Worm (Caenorhabditis elegans): ENCODE results near the gene F56D5.6.

Gene F56D5.6

ce11 chrIV:9367852-9368627, 33.7 kb upstream of the F56D5.6 start (continued):
- TF ChIP-seq egl-44 (GFP tag; IDR thresholded peaks at IDR 0.05) (no peak), snpc-3.4 (tag; optimal IDR thresholded peaks at IDR 0.05) (peak; percentile 70), let-607 (tag; optimal IDR thresholded peaks at IDR 0.05) (no peak), aptf-3 (GFP tag; IDR thresholded peaks at IDR 0.05) (no peak), F23B12.7 (tag; optimal IDR thresholded peaks at IDR 0.05; ENCODE audit: insufficient read depth) (no peak), rec-8 (tag; optimal IDR thresholded peaks at IDR 0.05) (no peak), zim-3 (tag; optimal IDR thresholded peaks at IDR 0.05) (no peak), pha-4 (tag; optimal IDR thresholded peaks at IDR 0.05) (no peak), mcd-1 (GFP tag; IDR thresholded peaks at IDR 0.05) (peak; percentile 35; the same call in 1 of the 2 replicates), ztf-6 (GFP tag; IDR thresholded peaks at IDR 0.05) (no peak), K11D2.4 (GFP tag; IDR thresholded peaks at IDR 0.05) (no peak), sea-2 (GFP tag; IDR thresholded peaks at IDR 0.05) (no peak), F57A8.1 (GFP tag; optimal IDR thresholded peaks at IDR 0.05) (no peak), madf-8 (GFP tag; conservative IDR thresholded peaks at IDR 0.05) (peak; percentile 82), Y53F4B.3 (GFP tag; IDR thresholded peaks at IDR 0.05) (no peak), unc-130 (GFP tag; optimal IDR thresholded peaks at IDR 0.05) (no peak), nfyb-1 (GFP tag; IDR thresholded peaks at IDR 0.05) (no peak), fkh-3 (tag; optimal IDR thresholded peaks at IDR 0.05) (no peak), D2030.7 (GFP tag; IDR thresholded peaks at IDR 0.05) (no peak; the same call in none of the 2 replicates), madf-6 (GFP tag; IDR thresholded peaks at IDR 0.05) (peak; percentile 96), athp-1 (tag; optimal IDR thresholded peaks at IDR 0.05) (no peak), dpl-1 (GFP tag; optimal IDR thresholded peaks at IDR 0.05) (peak; percentile 76), rpc-1 (optimal IDR thresholded peaks at IDR 0.05) (no peak), rpc-1 (tag; optimal IDR thresholded peaks at IDR 0.05) (no peak), cebp-1 (GFP tag; IDR thresholded peaks at IDR 0.05) (no peak), cebp-1 (tag; optimal IDR thresholded peaks at IDR 0.05) (no peak), chd-7 (tag; optimal IDR thresholded peaks at IDR 0.05) (no peak), dpff-1 (tag; optimal IDR thresholded peaks at IDR 0.05) (no peak), B0019.2 (GFP tag; conservative IDR thresholded peaks at IDR 0.05) (peak; percentile 20; the same call in 1 of the 2 replicates), F39B2.1 (GFP tag; IDR thresholded peaks at IDR 0.05) (no peak), ceh-58 (GFP tag; IDR thresholded peaks at IDR 0.05) (no peak), egl-18 (GFP tag; IDR thresholded peaks at IDR 0.05) (no peak), ama-1 (optimal IDR thresholded peaks at IDR 0.05) (no peak), ama-1 (GFP tag; optimal IDR thresholded peaks at IDR 0.05) (no peak), ceh-40 (GFP tag; IDR thresholded peaks at IDR 0.05) (no peak), F33H1.4 (GFP tag; IDR thresholded peaks at IDR 0.05) (peak; percentile 90), T07F8.4 (tag; optimal IDR thresholded peaks at IDR 0.05) (no peak), K12H6.12 (tag; optimal IDR thresholded peaks at IDR 0.05) (no peak), ceh-79 (tag; optimal IDR thresholded peaks at IDR 0.05) (no peak), Y95B8A.8 (GFP tag; IDR thresholded peaks at IDR 0.05) (no peak), unc-62 (GFP tag; optimal IDR thresholded peaks at IDR 0.05) (no peak), lsy-27 (tag; optimal IDR thresholded peaks at IDR 0.05; ENCODE audit: borderline replicate concordance, insufficient read depth) (no peak), efl-1 (GFP tag; optimal IDR thresholded peaks at IDR 0.05) (peak; percentile 92), ceh-91 (GFP tag; IDR thresholded peaks at IDR 0.05) (peak; percentile 76), snpc-1.3 (tag; optimal IDR thresholded peaks at IDR 0.05; ENCODE audit: insufficient read depth) (peak; percentile 67), him-1 (tag; optimal IDR thresholded peaks at IDR 0.05) (no peak), ceh-100 (GFP tag; IDR thresholded peaks at IDR 0.05) (no peak), ekl-4 (GFP tag; IDR thresholded peaks at IDR 0.05) (peak; percentile 31; the same call in 1 of the 2 replicates)

All from whole organism, young adult.